Worm (Caenorhabditis elegans): ENCODE measurements around the gene Y69A2AR.28.

Gene Y69A2AR.28

DNA sequence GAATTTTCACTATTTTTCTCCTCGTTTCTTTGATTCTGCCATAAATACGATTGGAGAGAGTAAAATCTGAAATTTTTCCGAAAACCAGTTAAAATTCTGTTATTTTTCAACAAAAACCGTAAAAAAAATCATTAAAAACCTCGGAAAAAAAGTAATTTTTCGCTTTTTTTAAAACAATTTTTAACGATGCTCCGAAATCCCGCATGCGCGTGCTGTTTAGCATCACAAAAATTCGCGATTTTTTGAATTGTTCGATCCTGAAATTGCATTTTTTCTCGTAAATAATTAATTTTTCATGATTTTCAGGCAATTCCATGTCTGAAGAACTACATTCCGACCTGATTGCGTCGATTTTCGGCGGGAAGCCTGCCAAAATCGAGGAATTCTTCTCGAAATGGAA, 29.8 kb upstream of the Y69A2AR.28 start, which contains the start of gene ric-8:
Gene ric-8, plus strand, starts transcription at position 301 of the 400 bp plus-strand sequence.
- TF ChIP-seq Y48G9A.11 (GFP tag; IDR thresholded peaks at IDR 0.05) (peak; percentile 40; the same call in 1 of the 2 replicates), attf-4 (tag; optimal IDR thresholded peaks at IDR 0.05) (no peak), mxl-3 (GFP tag; optimal IDR thresholded peaks at IDR 0.05) (no peak)

- no peak for TF ChIP-seq dmd-8 (GFP tag; IDR thresholded peaks at IDR 0.05)
- TF ChIP-seq php-3 (GFP tag; IDR thresholded peaks at IDR 0.05): no peak
- TF ChIP-seq mxl-2 (GFP tag; conservative IDR thresholded peaks at IDR 0.05): no peak
- peak; percentile 23 for TF ChIP-seq ama-1 (optimal IDR thresholded peaks at IDR 0.05)
- TF ChIP-seq nhr-28 (tag; optimal IDR thresholded peaks at IDR 0.05): no peak
- no peak for TF ChIP-seq zag-1 (tag; optimal IDR thresholded peaks at IDR 0.05)
- TF ChIP-seq lin-13 (GFP tag; optimal IDR thresholded peaks at IDR 0.05): no peak
- no peak for TF ChIP-seq fkh-10 (GFP tag; optimal IDR thresholded peaks at IDR 0.05)
- TF ChIP-seq Y105C5A.15 (GFP tag; IDR thresholded peaks at IDR 0.05): no peak
- no peak for TF ChIP-seq ceh-44 (GFP tag; IDR thresholded peaks at IDR 0.05)
- TF ChIP-seq mes-2 (tag; optimal IDR thresholded peaks at IDR 0.05; ENCODE audit: poor library complexity, severe bottlenecking): peak; percentile 2
- no peak for TF ChIP-seq mdl-1 (tag; optimal IDR thresholded peaks at IDR 0.05)
- TF ChIP-seq lin-38 (GFP tag; IDR thresholded peaks at IDR 0.05): peak; percentile 40
- TF ChIP-seq lsy-2 (tag; optimal IDR thresholded peaks at IDR 0.05): no peak
- TF ChIP-seq ztf-7 (tag; optimal IDR thresholded peaks at IDR 0.05): no peak
- TF ChIP-seq attf-4 (tag; optimal IDR thresholded peaks at IDR 0.05): no peak
- no peak for TF ChIP-seq zip-2 (tag; optimal IDR thresholded peaks at IDR 0.05)
- peak; percentile 90 for TF ChIP-seq Y48G9A.11 (GFP tag; IDR thresholded peaks at IDR 0.05)
- no peak for TF ChIP-seq spr-1 (tag; optimal IDR thresholded peaks at IDR 0.05)
- no peak for TF ChIP-seq madf-9 (GFP tag; conservative IDR thresholded peaks at IDR 0.05)
- TF ChIP-seq dpl-1 (GFP tag; optimal IDR thresholded peaks at IDR 0.05): peak; percentile 8
- peak; percentile 77 for TF ChIP-seq aha-1 (tag)
- TF ChIP-seq mdt-29 (GFP tag; IDR thresholded peaks at IDR 0.05): no peak
- no peak for TF ChIP-seq cey-2 (tag; optimal IDR thresholded peaks at IDR 0.05; ENCODE audit: borderline replicate concordance, insufficient read depth)
- TF ChIP-seq unc-130 (GFP tag; optimal IDR thresholded peaks at IDR 0.05): no peak
- TF ChIP-seq hif-1 (tag; optimal IDR thresholded peaks at IDR 0.05): no peak
- TF ChIP-seq set-16 (GFP tag; IDR thresholded peaks at IDR 0.05): no peak
- TF ChIP-seq pha-4 (GFP tag; IDR thresholded peaks at IDR 0.05): no peak
- TF ChIP-seq pha-4 (tag; optimal IDR thresholded peaks at IDR 0.05): no peak
- no peak for TF ChIP-seq F44E2.7 (GFP tag; IDR thresholded peaks at IDR 0.05)
- TF ChIP-seq tag-97 (GFP tag; IDR thresholded peaks at IDR 0.05): no peak
Measured at ce11 chrIV:2642054-2642453, 29.2 kb upstream of the Y69A2AR.28 start.

ce11 chrIV:2640950-2641349, 28.1 kb upstream of the Y69A2AR.28 start, which contains the start of the genes mdf-2 and nduv-3:
Gene mdf-2 (minus strand): TSS chrIV:2641125.
Gene nduv-3 (plus strand): TSS chrIV:2641310.
- TF ChIP-seq rbr-2 (tag; optimal IDR thresholded peaks at IDR 0.05): peak; percentile 64
- peak; percentile 64 for TF ChIP-seq ceh-20 (GFP tag; IDR thresholded peaks at IDR 0.05)
- no peak for TF ChIP-seq fos-1 (tag; optimal IDR thresholded peaks at IDR 0.05)
- peak; percentile 57; the same call in 1 of the 2 replicates for TF ChIP-seq egl-43 (GFP tag; IDR thresholded peaks at IDR 0.05)
- TF ChIP-seq zfp-3 (GFP tag; conservative IDR thresholded peaks at IDR 0.05): no peak
- TF ChIP-seq egl-27 (tag; optimal IDR thresholded peaks at IDR 0.05): no peak
- no peak; the same call in 1 of the 2 replicates for TF ChIP-seq pha-4 (GFP tag; IDR thresholded peaks at IDR 0.05)
- TF ChIP-seq pha-4 (tag; optimal IDR thresholded peaks at IDR 0.05): peak; percentile 64
- TF ChIP-seq lin-38 (GFP tag; IDR thresholded peaks at IDR 0.05): peak; percentile 83
- TF ChIP-seq ceh-44 (GFP tag; IDR thresholded peaks at IDR 0.05): no peak
- no peak for TF ChIP-seq gei-8 (GFP tag; optimal IDR thresholded peaks at IDR 0.05)
- peak; percentile 43 for TF ChIP-seq F37D6.2 (tag; optimal IDR thresholded peaks at IDR 0.05)
- no peak for TF ChIP-seq F10B5.3 (tag; optimal IDR thresholded peaks at IDR 0.05)
- TF ChIP-seq hif-1 (tag; optimal IDR thresholded peaks at IDR 0.05): peak in 1 of 2 experiments; percentile 13
- no peak for TF ChIP-seq unc-130 (GFP tag; optimal IDR thresholded peaks at IDR 0.05)
- no peak for TF ChIP-seq pqm-1 (tag; optimal IDR thresholded peaks at IDR 0.05)
- peak; percentile 38 for TF ChIP-seq ztf-7 (tag; optimal IDR thresholded peaks at IDR 0.05)
- no peak for TF ChIP-seq daf-8 (GFP tag; IDR thresholded peaks at IDR 0.05)
- peak; percentile 82 for TF ChIP-seq mes-2 (tag; optimal IDR thresholded peaks at IDR 0.05; ENCODE audit: poor library complexity, severe bottlenecking)
- peak; percentile 61; the same call in 1 of the 2 replicates for TF ChIP-seq hmg-1.1 (GFP tag; IDR thresholded peaks at IDR 0.05)
- TF ChIP-seq ceh-28 (tag; optimal IDR thresholded peaks at IDR 0.05): peak; percentile 63
- peak in 1 of 2 experiments; percentile 59 for TF ChIP-seq unc-62 (GFP tag; optimal IDR thresholded peaks at IDR 0.05 in 1 of 2)
- TF ChIP-seq unc-62 (tag; optimal IDR thresholded peaks at IDR 0.05): no peak
- no peak for TF ChIP-seq vab-7 (GFP tag; IDR thresholded peaks at IDR 0.05)
- TF ChIP-seq hlh-11 (tag; optimal IDR thresholded peaks at IDR 0.05): peak; percentile 48
- TF ChIP-seq tag-97 (GFP tag; IDR thresholded peaks at IDR 0.05): no peak
